Fruit fly (Drosophila melanogaster) whole organism, adult: ENCODE results near the gene CG43330.

Experiments
- CG11617 ChIP-seq: fragments of 200-800 bp; sonication (Bioruptor generic); optimal IDR thresholded peaks from 2 replicates; lab custom pipeline; 2017; ENCODE audit warnings: mild to moderate bottlenecking, missing biosample characterization, missing genetic modification reagents, missing genetic modification characterization
- CG12768 ChIP-seq: fragments of 200-800 bp; sonication (Bioruptor generic); optimal IDR thresholded peaks from 2 replicates; lab custom pipeline; 2017; ENCODE audit warnings: missing biosample characterization, missing genetic modification characterization, mild to moderate bottlenecking, moderate library complexity, missing genetic modification reagents
- CG14711 ChIP-seq: fragments of 200-800 bp; sonication (Bioruptor generic); optimal IDR thresholded peaks from 2 replicates; lab custom pipeline; 2018; ENCODE audit warnings: missing biosample characterization, mild to moderate bottlenecking, missing genetic modification characterization, moderate library complexity
- CG1620 ChIP-seq: fragments of 200-800 bp; sonication (Bioruptor generic); optimal IDR thresholded peaks from 2 replicates; lab custom pipeline; 2016; ENCODE audit warnings: missing biosample characterization, missing genetic modification characterization
- CG33017 ChIP-seq: fragments of 200-800 bp; sonication (Bioruptor generic); optimal IDR thresholded peaks from 2 replicates; lab custom pipeline; 2018; ENCODE audit warnings: missing biosample characterization, mild to moderate bottlenecking, missing genetic modification characterization, moderate library complexity
- CG5204 ChIP-seq: fragments of 200-800 bp; sonication (Bioruptor generic); optimal IDR thresholded peaks from 2 replicates; lab custom pipeline; 2016; ENCODE audit warnings: missing biosample characterization, missing genetic modification characterization
- CG7045 ChIP-seq: fragments of 200-800 bp; sonication (Bioruptor generic); optimal IDR thresholded peaks from 2 replicates; lab custom pipeline; 2017; ENCODE audit warnings: missing biosample characterization, mild to moderate bottlenecking, missing genetic modification characterization
- CG7101 ChIP-seq: fragments of 200-800 bp; sonication (Bioruptor generic); optimal IDR thresholded peaks from 2 replicates; lab custom pipeline; 2018; ENCODE audit warnings: missing biosample characterization, mild to moderate bottlenecking, missing genetic modification characterization, moderate library complexity
- Clk ChIP-seq: fragments of 200-800 bp; sonication (Bioruptor generic); optimal IDR thresholded peaks from 2 replicates; lab custom pipeline; 2017; ENCODE audit warnings: missing biosample characterization, missing genetic modification characterization
- Crg-1 ChIP-seq: fragments of 200-800 bp; sonication (Bioruptor generic); optimal IDR thresholded peaks from 2 replicates; lab custom pipeline; 2016; ENCODE audit warnings: missing biosample characterization, missing genetic modification characterization
- Hr96 ChIP-seq: fragments of 200-800 bp; sonication (Bioruptor generic); optimal IDR thresholded peaks from 2 replicates; lab custom pipeline; 2016; ENCODE audit warnings: missing biosample characterization, missing genetic modification characterization
- Mnt ChIP-seq: fragments of 200-800 bp; sonication (Bioruptor generic); optimal IDR thresholded peaks from 2 replicates; lab custom pipeline; 2016; ENCODE audit warnings: missing biosample characterization, mild to moderate bottlenecking, missing genetic modification characterization
- bab1 ChIP-seq: fragments of 200-800 bp; sonication (Bioruptor generic); optimal IDR thresholded peaks from 3 replicates; lab custom pipeline; 2019; ENCODE audit warnings: missing biosample characterization, mild to moderate bottlenecking, missing genetic modification characterization, moderate library complexity
- cic ChIP-seq: fragments of 200-800 bp; sonication (Bioruptor generic); optimal IDR thresholded peaks from 2 replicates; lab custom pipeline; 2017; ENCODE audit warnings: missing biosample characterization, mild to moderate bottlenecking, missing genetic modification characterization, moderate library complexity
- cnc ChIP-seq, 2 experiments: fragments of >200 bp; optimal IDR thresholded peaks; 2 replicates each; lab custom pipeline; 2017
- kay ChIP-seq: fragments of 200-800 bp; sonication (Bioruptor generic); peaks from one replicate; lab custom pipeline; 2016; ENCODE audit warnings: missing biosample characterization, missing genetic modification characterization, borderline replicate concordance
- ovo ChIP-seq: fragments of 200-800 bp; sonication (Bioruptor generic); optimal IDR thresholded peaks from 2 replicates; lab custom pipeline; 2016; ENCODE audit warnings: missing biosample characterization, missing genetic modification characterization
- pad ChIP-seq: fragments of 200-800 bp; sonication (Bioruptor generic); optimal IDR thresholded peaks from 3 replicates; lab custom pipeline; 2017; ENCODE audit warnings: missing biosample characterization, missing genetic modification characterization, mild to moderate bottlenecking, moderate library complexity, missing genetic modification reagents
- tj ChIP-seq: fragments of 200-800 bp; sonication (Bioruptor generic); optimal IDR thresholded peaks from 3 replicates; lab custom pipeline; 2017; ENCODE audit warnings: missing biosample characterization, mild to moderate bottlenecking, missing genetic modification characterization, moderate library complexity
- toe ChIP-seq: fragments of 200-800 bp; sonication (Bioruptor generic); optimal IDR thresholded peaks from 2 replicates; lab custom pipeline; 2016; ENCODE audit warnings: missing biosample characterization, missing genetic modification characterization

CG43330 gene

dm6 chr3L:22504323-22504722 lies at the start of gene CG43330:
Gene CG43330, minus strand, starts transcription at chr3L:22504423.
- TF ChIP-seq tj (GFP tag; lab: Kevin White, UChicago) = no peak
- no peak for TF ChIP-seq CG1620 (GFP tag; lab: Kevin White, UChicago)

dm6 chr3L:22549926-22550325 lies 45.7 kb upstream of the CG43330 start, which contains the start of gene Trxr2:
Gene Trxr2, plus strand, starts transcription at chr3L:22550226.
- TF ChIP-seq cnc (optimal IDR thresholded peaks at IDR 0.05; lab: Kevin White, UChicago) = no peak
- no peak for TF ChIP-seq CG33017 (tag; lab: Kevin White, UChicago)
- no peak for TF ChIP-seq ovo
- no peak for TF ChIP-seq CG5204 (GFP tag; lab: Kevin White, UChicago)
- TF ChIP-seq CG7101 (tag; lab: Kevin White, UChicago) = no peak
- no peak for TF ChIP-seq CG14711 (tag; lab: Kevin White, UChicago)
- no peak for TF ChIP-seq tj (GFP tag; lab: Kevin White, UChicago)
- no peak for TF ChIP-seq Clk (GFP tag; lab: Kevin White, UChicago)
- no peak for TF ChIP-seq bab1 (GFP tag; lab: Kevin White, UChicago)

- no peak for TF ChIP-seq CG33017 (tag; lab: Kevin White, UChicago)
- no peak for TF ChIP-seq Mnt (GFP tag; lab: Kevin White, UChicago)
- TF ChIP-seq Clk (GFP tag; lab: Kevin White, UChicago) = no peak
- no peak for TF ChIP-seq ovo
- no peak for TF ChIP-seq tj (GFP tag; lab: Kevin White, UChicago)
- no peak for TF ChIP-seq CG1620 (GFP tag; lab: Kevin White, UChicago)
- TF ChIP-seq kay (GFP tag; lab: Kevin White, UChicago) = no peak
- TF ChIP-seq cic (GFP tag; lab: Kevin White, UChicago) = no peak
- no peak for TF ChIP-seq Hr96 (GFP tag; lab: Kevin White, UChicago)
- TF ChIP-seq pad (GFP tag; lab: Kevin White, UChicago) = no peak
- no peak for TF ChIP-seq CG11617 (GFP tag; lab: Kevin White, UChicago)
- TF ChIP-seq bab1 (GFP tag; lab: Kevin White, UChicago) = no peak
- no peak for TF ChIP-seq cnc (optimal IDR thresholded peaks at IDR 0.05; lab: Kevin White, UChicago)
These were observed 43.9 kb upstream of the CG43330 start, which contains the start of gene CG11404 for dm6 chr3L:22548137-22548536. Gene CG11404, plus strand, starts transcription at chr3L:22548437.

- TF ChIP-seq CG1620 (GFP tag; lab: Kevin White, UChicago) = no peak
- TF ChIP-seq CG7101 (tag; lab: Kevin White, UChicago) = no peak
- no peak for TF ChIP-seq CG5204 (GFP tag; lab: Kevin White, UChicago)
- no peak for TF ChIP-seq pad (GFP tag; lab: Kevin White, UChicago)
- no peak for TF ChIP-seq cic (GFP tag; lab: Kevin White, UChicago)
These were observed 15.8 kb upstream of the CG43330 start for dm6 chr3L:22520017-22520416.

dm6 chr3L:22505118-22505517 lies 895 bp upstream of the CG43330 start, which contains the start of gene CG43329:
Gene CG43329, minus strand, starts transcription at chr3L:22505218.
- TF ChIP-seq CG14711 (tag; lab: Kevin White, UChicago) (no peak), pad (GFP tag; lab: Kevin White, UChicago) (no peak), Hr96 (GFP tag; lab: Kevin White, UChicago) (no peak), cic (GFP tag; lab: Kevin White, UChicago) (no peak), CG33017 (tag; lab: Kevin White, UChicago) (no peak), CG7101 (tag; lab: Kevin White, UChicago) (no peak), Crg-1 (GFP tag; lab: Kevin White, UChicago) (no peak), CG12768 (no peak), toe (GFP tag; lab: Kevin White, UChicago) (no peak)

- no peak for TF ChIP-seq Mnt (GFP tag; lab: Kevin White, UChicago)
- TF ChIP-seq CG11617 (GFP tag; lab: Kevin White, UChicago) = no peak
- TF ChIP-seq Clk (GFP tag; lab: Kevin White, UChicago) = no peak
- no peak for TF ChIP-seq CG5204 (GFP tag; lab: Kevin White, UChicago)
- no peak for TF ChIP-seq Hr96 (GFP tag; lab: Kevin White, UChicago)
- no peak for TF ChIP-seq CG1620 (GFP tag; lab: Kevin White, UChicago)
- TF ChIP-seq CG33017 (tag; lab: Kevin White, UChicago) = no peak
- TF ChIP-seq kay (GFP tag; lab: Kevin White, UChicago) = no peak
- TF ChIP-seq toe (GFP tag; lab: Kevin White, UChicago) = no peak
- no peak for TF ChIP-seq Crg-1 (GFP tag; lab: Kevin White, UChicago)
- TF ChIP-seq pad (GFP tag; lab: Kevin White, UChicago) = no peak
- no peak for TF ChIP-seq cic (GFP tag; lab: Kevin White, UChicago)
- TF ChIP-seq CG7101 (tag; lab: Kevin White, UChicago) = no peak
- no peak for TF ChIP-seq ovo
- no peak for TF ChIP-seq CG12768
- TF ChIP-seq CG7045 (GFP tag; lab: Kevin White, UChicago) = no peak
- TF ChIP-seq CG14711 (tag; lab: Kevin White, UChicago) = no peak
- no peak for TF ChIP-seq tj (GFP tag; lab: Kevin White, UChicago)
- TF ChIP-seq bab1 (GFP tag; lab: Kevin White, UChicago) = no peak
These were observed 493 bp downstream of the CG43330 start, which contains the start of gene CG43331 for dm6 chr3L:22503730-22504129. Gene CG43331, minus strand, starts transcription at chr3L:22503830.

dm6 chr3L:22501300-22501699 lies 2.9 kb downstream of the CG43330 start, which contains the start of gene CG43312:
Gene CG43312, plus strand, starts transcription at chr3L:22501600.
- no peak for TF ChIP-seq CG33017 (tag; lab: Kevin White, UChicago)
- TF ChIP-seq CG7045 (GFP tag; lab: Kevin White, UChicago) = no peak
- TF ChIP-seq CG12768 = no peak
- no peak for TF ChIP-seq CG11617 (GFP tag; lab: Kevin White, UChicago)
- TF ChIP-seq CG5204 (GFP tag; lab: Kevin White, UChicago) = no peak
- TF ChIP-seq Mnt (GFP tag; lab: Kevin White, UChicago) = no peak
- TF ChIP-seq pad (GFP tag; lab: Kevin White, UChicago) = no peak
